Fruit fly (Drosophila melanogaster) whole organism, wandering third instar larva: ENCODE measurements around the gene Vdup1.

Experiments used
- Abd-B ChIP-seq: fragments of >200 bp; optimal IDR thresholded peaks from 2 replicates; lab custom pipeline; 2017; ENCODE audit warnings: missing biosample characterization, missing genetic modification characterization
- CrebA ChIP-seq: fragments of 200-800 bp; sonication (Bioruptor generic); optimal IDR thresholded peaks from 2 replicates; lab custom pipeline; 2016; ENCODE audit warnings: missing biosample characterization, mild to moderate bottlenecking, missing genetic modification characterization, borderline replicate concordance
- GATAd ChIP-seq: sonication (Bioruptor generic); optimal IDR thresholded peaks from 2 replicates; lab custom pipeline; 2016; ENCODE audit warnings: missing biosample characterization, missing genetic modification characterization
- HLH106 ChIP-seq: fragments of 200-800 bp; optimal IDR thresholded peaks from 3 replicates; lab custom pipeline; 2019; ENCODE audit warnings: missing biosample characterization, mild to moderate bottlenecking, missing genetic modification characterization, moderate library complexity
- Hnf4 ChIP-seq: fragments of 200-800 bp; sonication (Bioruptor generic); optimal IDR thresholded peaks from 2 replicates; lab custom pipeline; 2016; ENCODE audit warnings: missing biosample characterization, mild to moderate bottlenecking, missing genetic modification characterization
- Hr78 ChIP-seq: fragments of >200 bp; optimal IDR thresholded peaks from 2 replicates; lab custom pipeline; 2017; ENCODE audit warnings: missing biosample characterization, missing genetic modification characterization
- Jra ChIP-seq: sonication (Bioruptor generic); optimal IDR thresholded peaks from 2 replicates; lab custom pipeline; 2016; ENCODE audit warnings: missing biosample characterization, missing genetic modification characterization
- Mio ChIP-seq: sonication (Bioruptor generic); optimal IDR thresholded peaks from 2 replicates; lab custom pipeline; 2016; ENCODE audit warnings: missing biosample characterization, missing genetic modification characterization
- OdsH ChIP-seq: fragments of 200-800 bp; sonication (Bioruptor generic); optimal IDR thresholded peaks from 2 replicates; lab custom pipeline; 2016; ENCODE audit warnings: missing biosample characterization, mild to moderate bottlenecking, missing genetic modification characterization
- Rel ChIP-seq, 2 experiments: fragments of 200-800 bp; sonication (Bioruptor generic) in 1 of 2; optimal IDR thresholded peaks; 2 replicates in 1 of 2; 3 replicates in 1 of 2; lab custom pipeline; 2016 to 2019; ENCODE audit warnings: mild to moderate bottlenecking in 2 of 2, missing biosample characterization in 2 of 2, missing genetic modification characterization in 2 of 2, moderate library complexity in 1 of 2
- Vsx2 ChIP-seq: fragments of 200-300, 225-300 bp; sonication (Bioruptor generic); optimal IDR thresholded peaks from 2 replicates; lab custom pipeline; 2018; ENCODE audit warnings: missing biosample characterization, missing genetic modification characterization; ENCODE audit not compliant: partially characterized antibody
- br ChIP-seq: fragments of 200-800 bp; sonication (Bioruptor generic); optimal IDR thresholded peaks from 2 replicates; lab custom pipeline; 2016; ENCODE audit warnings: missing biosample characterization, missing genetic modification characterization
- brk ChIP-seq: fragments of 200-800 bp; sonication (Bioruptor generic); optimal IDR thresholded peaks from 2 replicates; lab custom pipeline; 2016; ENCODE audit warnings: missing biosample characterization, mild to moderate bottlenecking, missing genetic modification characterization
- dl ChIP-seq, 2 experiments: fragments of 175-275, 200-275 bp in 1 of 2; fragments of 200-275 bp in 1 of 2; sonication (Bioruptor generic); optimal IDR thresholded peaks; lab custom pipeline; 2018; ENCODE audit warnings: mild to moderate bottlenecking in 2 of 2, missing biosample characterization in 2 of 2, missing genetic modification characterization in 2 of 2, moderate library complexity in 2 of 2; ENCODE audit not compliant: partially characterized antibody in 2 of 2, insufficient read depth in 1 of 2
- dmrt93B ChIP-seq: fragments of 200-800 bp; sonication (Bioruptor generic); optimal IDR thresholded peaks from 2 replicates; lab custom pipeline; 2018; ENCODE audit warnings: missing biosample characterization, mild to moderate bottlenecking, missing genetic modification characterization
- ey ChIP-seq: fragments of 200-800 bp; sonication (Bioruptor generic); optimal IDR thresholded peaks from 2 replicates; lab custom pipeline; 2016; ENCODE audit warnings: missing biosample characterization, missing genetic modification characterization
- foxo ChIP-seq, 2 experiments: fragments of 200-800 bp; sonication (Bioruptor generic); optimal IDR thresholded peaks; 2 replicates in 1 of 2; 3 replicates in 1 of 2; lab custom pipeline; 2016 to 2017; ENCODE audit warnings: missing biosample characterization in 2 of 2, missing genetic modification characterization in 2 of 2
- fru ChIP-seq: fragments of 200-800 bp; sonication (Bioruptor generic); optimal IDR thresholded peaks from 3 replicates; lab custom pipeline; 2016; ENCODE audit warnings: missing biosample characterization, mild to moderate bottlenecking, missing genetic modification characterization
- h ChIP-seq: fragments of 200-800 bp; sonication (Bioruptor generic); optimal IDR thresholded peaks from 3 replicates; lab custom pipeline; 2016; ENCODE audit warnings: missing biosample characterization, mild to moderate bottlenecking, missing genetic modification characterization
- jim ChIP-seq: fragments of 175-275, 200-325 bp; sonication (Bioruptor generic); optimal IDR thresholded peaks from 2 replicates; lab custom pipeline; 2016; ENCODE audit warnings: missing biosample characterization, mild to moderate bottlenecking, missing genetic modification characterization
- lola ChIP-seq: fragments of >200 bp; optimal IDR thresholded peaks from 2 replicates; lab custom pipeline; 2017; ENCODE audit warnings: missing biosample characterization, missing genetic modification characterization
- pan ChIP-seq: fragments of >200 bp; optimal IDR thresholded peaks from 2 replicates; lab custom pipeline; 2017
- psq ChIP-seq: fragments of 200-800 bp; sonication (Bioruptor generic); optimal IDR thresholded peaks from 3 replicates; lab custom pipeline; 2017; ENCODE audit warnings: missing biosample characterization, mild to moderate bottlenecking, missing genetic modification characterization, moderate library complexity
- rgr ChIP-seq: fragments of 200-800 bp; sonication (Bioruptor generic); optimal IDR thresholded peaks from 3 replicates; lab custom pipeline; 2016; ENCODE audit warnings: missing biosample characterization, mild to moderate bottlenecking, missing genetic modification characterization
- sage ChIP-seq: fragments of 200-800 bp; sonication (Bioruptor generic); optimal IDR thresholded peaks from 2 replicates; lab custom pipeline; 2016; ENCODE audit warnings: missing biosample characterization, mild to moderate bottlenecking, missing genetic modification characterization
- sv ChIP-seq: fragments of 200-800 bp; sonication (Bioruptor generic); optimal IDR thresholded peaks from 3 replicates; lab custom pipeline; 2016; ENCODE audit warnings: missing biosample characterization, missing genetic modification characterization
- tai ChIP-seq: sonication (Bioruptor generic); optimal IDR thresholded peaks from 2 replicates; lab custom pipeline; 2016; ENCODE audit warnings: missing biosample characterization, missing genetic modification characterization
- woc ChIP-seq: sonication (Bioruptor generic); optimal IDR thresholded peaks from 2 replicates; lab custom pipeline; 2016; ENCODE audit warnings: missing biosample characterization, mild to moderate bottlenecking, missing genetic modification characterization

Vdup1 gene

DNA sequence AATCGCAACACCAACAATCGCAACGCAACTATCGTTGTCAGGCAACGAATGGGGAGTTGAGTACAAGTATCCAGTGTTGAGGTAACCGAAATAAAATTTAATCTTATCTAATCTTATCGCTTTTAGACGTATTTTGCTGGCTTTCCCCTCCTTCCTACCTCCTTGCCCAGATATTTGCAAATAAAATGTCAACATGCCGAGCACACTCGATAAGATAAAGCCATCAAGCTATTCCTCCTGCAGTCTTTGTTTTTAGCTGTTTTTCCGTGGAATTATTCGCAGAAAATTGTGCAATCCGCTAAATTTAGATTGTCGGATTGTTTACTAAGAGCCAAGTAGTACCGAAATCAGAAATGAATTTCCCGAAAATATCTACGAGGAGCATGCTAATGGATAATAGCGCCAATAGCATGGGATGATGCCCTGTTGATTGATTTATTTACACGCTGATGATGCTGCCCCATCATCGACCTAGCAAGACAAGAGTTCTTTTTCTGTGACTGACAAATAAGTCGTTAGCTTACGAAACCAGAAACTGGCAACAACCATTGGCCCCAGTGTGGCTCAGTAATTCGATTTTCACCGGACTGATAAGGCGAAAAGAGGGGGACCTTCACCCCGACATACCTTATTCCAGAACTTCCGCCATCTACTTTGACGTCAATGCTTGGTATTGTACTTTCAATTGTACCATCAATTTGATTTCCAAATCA lies 22.0 kb downstream of the Vdup1 start:
- TF ChIP-seq OdsH (GFP tag; lab: Kevin White, UChicago), result peak; percentile 32
- peak; percentile 39 for TF ChIP-seq brk (GFP tag; lab: Kevin White, UChicago)
- no peak for TF ChIP-seq pan (lab: Kevin White, UChicago)
- peak; percentile 6 for TF ChIP-seq psq (GFP tag; lab: Kevin White, UChicago)
- no peak for TF ChIP-seq GATAd
- TF ChIP-seq rgr (GFP tag; lab: Kevin White, UChicago), result peak; percentile 17
- peak; percentile 27 for TF ChIP-seq fru (GFP tag; lab: Kevin White, UChicago)
- peak; percentile 9 for TF ChIP-seq Jra
- TF ChIP-seq Mio (GFP tag; lab: Kevin White, UChicago), result no peak
- TF ChIP-seq Hnf4 (GFP tag; lab: Kevin White, UChicago), result peak; percentile 35
- peak; percentile 6 for TF ChIP-seq br (GFP tag; lab: Kevin White, UChicago)
- TF ChIP-seq jim, result no peak
- TF ChIP-seq Vsx2 (GFP tag; lab: Kevin White, UChicago), result peak; percentile 4
- TF ChIP-seq h (GFP tag; lab: Kevin White, UChicago), result peak; percentile 59
- peak in 1 of 2 experiments; percentile 35 for TF ChIP-seq foxo (GFP tag; optimal IDR thresholded peaks at IDR 0.05; lab: Kevin White, UChicago)
- no peak for TF ChIP-seq Rel (GFP tag; optimal IDR thresholded peaks at IDR 0.05; lab: Kevin White, UChicago)
- TF ChIP-seq Rel (tag; optimal IDR thresholded peaks at IDR 0.05; lab: Kevin White, UChicago), result peak; percentile 56

DNA sequence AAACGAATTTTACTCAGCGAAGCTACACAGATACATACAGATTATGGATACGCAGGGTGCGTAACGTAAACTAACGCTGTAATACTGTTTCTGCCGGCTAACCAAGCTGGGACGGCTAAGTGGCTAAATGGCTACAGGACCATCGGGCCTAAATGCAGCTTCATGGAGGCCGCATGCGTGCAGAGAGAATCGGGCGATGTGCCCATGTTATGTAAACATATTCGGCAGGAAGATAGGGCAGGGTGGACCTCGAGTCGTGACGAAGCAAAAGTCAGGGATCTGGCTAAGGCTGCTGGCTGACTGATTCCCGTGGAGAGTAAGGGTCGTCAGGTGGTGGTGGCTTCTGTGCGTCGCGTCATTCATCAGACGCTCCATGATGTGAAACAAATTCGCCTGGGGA lies 25.1 kb downstream of the Vdup1 start:
- TF ChIP-seq Rel (GFP tag; optimal IDR thresholded peaks at IDR 0.05; lab: Kevin White, UChicago) (no peak), Rel (tag; optimal IDR thresholded peaks at IDR 0.05; lab: Kevin White, UChicago) (no peak), Jra (no peak), fru (GFP tag; lab: Kevin White, UChicago) (no peak), lola (GFP tag; lab: Kevin White, UChicago) (no peak), woc (no peak), Vsx2 (GFP tag; lab: Kevin White, UChicago) (no peak), CrebA (GFP tag; lab: Kevin White, UChicago) (no peak), tai (GFP tag; lab: Kevin White, UChicago) (no peak), dl (GFP tag; optimal IDR thresholded peaks at IDR 0.05; lab: Kevin White, UChicago; ENCODE audit: insufficient read depth in 1 of 2, partially characterized antibody in 2 of 2) (no peak)

DNA sequence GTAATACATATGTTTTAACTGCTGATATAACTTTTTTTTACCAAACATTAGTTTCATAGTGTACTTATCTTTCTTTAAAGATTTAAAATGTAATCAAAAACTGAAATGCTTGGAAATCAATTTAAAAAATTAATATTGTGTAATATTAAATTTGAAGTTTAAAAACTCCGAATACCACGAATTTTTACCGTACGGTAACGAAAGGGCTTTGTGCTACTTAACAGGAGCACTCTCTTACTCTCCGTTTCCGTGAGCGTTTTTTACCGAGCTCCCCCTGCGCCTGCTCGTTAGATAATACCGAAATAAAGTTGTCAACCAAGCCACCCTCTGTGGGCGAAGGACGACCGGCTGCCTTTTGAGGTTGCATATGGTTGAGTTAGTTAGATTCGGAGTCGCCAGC lies 26.3 kb downstream of the Vdup1 start, which contains the start of the genes Dic61B and p130CAS:
Dic61B (minus strand) TSS at position 101 of the 400 bp plus-strand sequence.
p130CAS (plus strand) TSS at position 396 of the 400 bp plus-strand sequence.
- no peak for TF ChIP-seq psq (GFP tag; lab: Kevin White, UChicago)
- TF ChIP-seq sage (GFP tag; lab: Kevin White, UChicago), result no peak
- no peak for TF ChIP-seq Mio (GFP tag; lab: Kevin White, UChicago)
- TF ChIP-seq HLH106 (tag; lab: Kevin White, UChicago), result no peak
- no peak for TF ChIP-seq dmrt93B

DNA sequence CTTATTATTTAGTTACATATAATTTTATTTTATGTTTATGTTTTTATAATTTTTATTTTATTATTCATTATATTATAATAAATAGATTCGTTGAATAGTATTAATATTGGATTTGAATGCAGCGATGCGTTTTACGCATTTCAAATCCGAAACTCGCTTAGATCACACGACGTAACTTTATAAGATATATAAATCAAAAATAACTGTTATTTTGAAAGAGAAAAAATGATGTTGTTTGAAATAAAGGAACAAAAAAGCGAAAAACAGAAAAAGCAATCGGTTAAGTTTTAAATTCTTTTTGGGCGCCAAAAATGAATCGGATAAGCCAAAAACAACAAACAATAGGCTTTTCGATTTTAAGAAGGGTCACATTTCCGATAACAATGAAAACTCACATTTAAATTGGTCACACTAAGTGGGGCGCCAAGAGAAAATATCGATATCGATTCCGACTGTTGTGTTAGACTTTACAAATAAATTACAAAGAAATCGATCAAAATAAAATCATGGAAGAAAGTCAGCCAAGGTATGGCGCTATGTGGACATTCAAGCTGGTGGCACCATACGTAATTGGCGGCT lies 32.7 kb downstream of the Vdup1 start, which contains the start of gene CG6845:
CG6845 (plus strand) TSS at position 436 of the 579 bp plus-strand sequence.
- TF ChIP-seq Abd-B (no peak), br (GFP tag; lab: Kevin White, UChicago) (no peak), sv (GFP tag; lab: Kevin White, UChicago) (no peak), Rel (GFP tag; optimal IDR thresholded peaks at IDR 0.05; lab: Kevin White, UChicago) (no peak), Rel (tag; optimal IDR thresholded peaks at IDR 0.05; lab: Kevin White, UChicago) (peak; percentile 13), sage (GFP tag; lab: Kevin White, UChicago) (peak; percentile 45), Hnf4 (GFP tag; lab: Kevin White, UChicago) (no peak), ey (no peak), dmrt93B (no peak), tai (GFP tag; lab: Kevin White, UChicago) (no peak), brk (GFP tag; lab: Kevin White, UChicago) (no peak), pan (lab: Kevin White, UChicago) (no peak), Hr78 (no peak), rgr (GFP tag; lab: Kevin White, UChicago) (no peak)
